Worm (Caenorhabditis elegans): ENCODE data around the gene aptf-4.

DNA sequence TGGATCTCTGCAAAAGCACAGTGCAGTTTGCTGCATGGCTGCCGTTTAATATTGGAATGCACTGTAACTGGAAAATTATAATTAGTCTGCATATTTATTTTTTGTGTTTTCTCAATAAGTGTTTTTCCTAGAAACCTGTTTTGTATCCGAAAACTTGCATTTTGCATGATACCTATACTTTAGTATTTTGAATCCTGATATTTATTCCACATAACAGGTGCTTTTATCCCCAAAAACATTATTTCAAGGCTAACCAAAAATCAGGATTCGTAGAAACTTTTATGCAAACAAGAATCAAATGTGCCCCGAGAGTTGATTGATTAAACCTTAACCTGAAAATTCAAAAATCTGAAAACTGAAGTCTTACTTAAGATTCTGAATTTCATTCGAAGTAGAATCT, 19.8 kb downstream of the aptf-4 start:
- TF ChIP-seq ama-1 (optimal IDR thresholded peaks at IDR 0.05) = no peak
- no peak for TF ChIP-seq tbx-11 (GFP tag; IDR thresholded peaks at IDR 0.05)
- TF ChIP-seq ets-7 (tag; optimal IDR thresholded peaks at IDR 0.05) = no peak
- no peak for TF ChIP-seq tbx-37 (GFP tag; conservative IDR thresholded peaks at IDR 0.05)
